Worm (Caenorhabditis elegans): ENCODE results near the gene pals-30.
"Not testable (repeated sequence)": the region's sequence is repeated elsewhere in the genome, so short reads cannot be mapped to it uniquely, and the experiment has no call there.

DNA sequence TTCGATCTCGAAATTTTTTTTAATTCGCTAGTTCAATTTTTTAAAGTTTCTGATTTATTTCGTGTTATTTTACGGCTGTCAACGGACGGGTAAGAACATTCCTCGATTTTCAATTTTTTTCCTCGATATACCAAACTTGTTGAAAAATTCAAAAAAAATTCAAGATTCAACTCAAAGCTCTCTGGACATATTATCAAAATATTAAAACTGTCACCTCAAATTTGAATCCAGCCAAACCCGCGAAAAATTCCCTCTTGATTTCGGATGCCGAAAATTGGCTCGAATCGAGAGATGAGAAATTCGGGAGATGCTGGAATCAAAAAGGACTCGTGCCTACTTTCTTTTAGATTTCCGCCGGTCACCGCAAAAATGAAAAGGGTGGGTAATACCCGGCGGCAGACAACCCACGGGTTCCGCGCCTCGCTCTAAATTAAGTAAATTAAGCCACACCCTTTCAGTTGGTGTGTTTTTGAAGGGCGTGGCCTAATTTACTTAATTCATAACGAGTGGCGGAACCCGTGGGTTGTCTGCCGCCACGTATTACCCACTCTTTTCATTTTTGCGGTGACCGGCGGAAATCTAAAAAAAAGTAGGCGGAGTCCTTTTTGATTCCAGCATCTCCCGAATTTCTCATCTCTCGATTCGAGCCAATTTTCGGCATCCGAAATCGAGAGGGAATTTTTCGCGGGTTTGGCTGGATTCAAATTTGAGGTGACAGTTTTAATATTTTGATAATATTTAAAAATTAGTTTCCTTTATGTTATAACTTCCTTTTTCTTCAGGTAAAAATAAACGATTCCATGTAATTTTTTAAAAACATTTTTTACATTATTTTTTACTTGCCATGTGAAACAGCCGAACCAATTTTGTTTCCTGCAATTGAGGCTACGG is 26.3 kb downstream of the pals-30 start:
- TF ChIP-seq nhr-76, mdl-1, R02D3.7, jun-1, elt-3 (tag; optimal IDR thresholded peaks at IDR 0.05): not testable (repeated sequence)

Measured in whole organism, L3 larva.